Comparison of ENCODE assay signal across 1 fruit fly cellular context in genomic region chrX:16643363-16643946, dm6.
TF ChIP-seq lines count a peak whose summit lies in the region.

No protein-coding gene starts in this region.

TF ChIP-seq in whole organism, embryonic, 481 proteins besides CTCF, POLR2A, EP300 and RAD21 (continued from another document):
- no peak for TF ChIP-seq Max (GFP tag; optimal IDR thresholded peaks at IDR 0.05; lab: Kevin White, UChicago)
- TF ChIP-seq CG11504 (tag; optimal IDR thresholded peaks at IDR 0.05; lab: Kevin White, UChicago) = no peak
- TF ChIP-seq CG1603 (tag; optimal IDR thresholded peaks at IDR 0.05; lab: Kevin White, UChicago) = no peak
- TF ChIP-seq Dfd (GFP tag; optimal IDR thresholded peaks at IDR 0.05; lab: Kevin White, UChicago) = no peak
- TF ChIP-seq Nf-YC (tag; optimal IDR thresholded peaks at IDR 0.05; lab: Kevin White, UChicago) = no peak
- no peak for TF ChIP-seq zfh1 (GFP tag; IDR thresholded peaks at IDR 0.05; lab: Robert Waterston, UW)
- TF ChIP-seq CG12769 (tag; optimal IDR thresholded peaks at IDR 0.05; lab: Kevin White, UChicago) = peak; percentile 7
- no peak for TF ChIP-seq tll (GFP tag; optimal IDR thresholded peaks at IDR 0.05; lab: Kevin White, UChicago)
- no peak for TF ChIP-seq Hr39 (optimal IDR thresholded peaks at IDR 0.05; lab: Kevin White, UChicago)
- no peak for TF ChIP-seq sima (GFP tag; optimal IDR thresholded peaks at IDR 0.05; lab: Kevin White, UChicago)
- TF ChIP-seq klu (GFP tag; IDR thresholded peaks at IDR 0.05; lab: Robert Waterston, UW) = no peak
- TF ChIP-seq zen2 (GFP tag; IDR thresholded peaks at IDR 0.05; lab: Robert Waterston, UW; ENCODE audit: partially characterized antibody) = no peak
- peak; percentile 6; the same call in 1 of the 2 replicates for TF ChIP-seq slbo (GFP tag; IDR thresholded peaks at IDR 0.05; lab: Robert Waterston, UW)
- no peak for TF ChIP-seq CG8359 (GFP tag; optimal IDR thresholded peaks at IDR 0.05; lab: Kevin White, UChicago; ENCODE audit: borderline replicate concordance)
- TF ChIP-seq CG42726 (GFP tag; IDR thresholded peaks at IDR 0.05; lab: Robert Waterston, UW; ENCODE audit: partially characterized antibody) = no peak
- TF ChIP-seq pnt (GFP tag; optimal IDR thresholded peaks at IDR 0.05; lab: Kevin White, UChicago) = no peak
- no peak for TF ChIP-seq CG4404 (GFP tag; IDR thresholded peaks at IDR 0.05; lab: Robert Waterston, UW)
- TF ChIP-seq Vsx1 (GFP tag; optimal IDR thresholded peaks at IDR 0.05; lab: Kevin White, UChicago) = no peak
- no peak for TF ChIP-seq dimm (GFP tag; IDR thresholded peaks at IDR 0.05; lab: Robert Waterston, UW)
- peak; percentile 78 for TF ChIP-seq sens (GFP tag; lab: Kevin White, UChicago)
- TF ChIP-seq usp (GFP tag; optimal IDR thresholded peaks at IDR 0.05; lab: Kevin White, UChicago) = no peak
- TF ChIP-seq lmd (GFP tag; IDR thresholded peaks at IDR 0.05; lab: Robert Waterston, UW) = no peak
- no peak for TF ChIP-seq NFAT (GFP tag; IDR thresholded peaks at IDR 0.05; lab: Robert Waterston, UW)
- no peak for TF ChIP-seq unc-4 (GFP tag; IDR thresholded peaks at IDR 0.05; lab: Robert Waterston, UW; ENCODE audit: partially characterized antibody)
- no peak for TF ChIP-seq CG6175 (GFP tag; IDR thresholded peaks at IDR 0.05; lab: Robert Waterston, UW)
- TF ChIP-seq oc (tag; optimal IDR thresholded peaks at IDR 0.05; lab: Kevin White, UChicago) = peak; percentile 70
- TF ChIP-seq hth (optimal IDR thresholded peaks at IDR 0.05; lab: Kevin White, UChicago) = no peak
- TF ChIP-seq HLH4C (GFP tag; IDR thresholded peaks at IDR 0.05; lab: Robert Waterston, UW; ENCODE audit: partially characterized antibody) = no peak
- no peak for TF ChIP-seq Opbp (GFP tag; IDR thresholded peaks at IDR 0.05; lab: Robert Waterston, UW; ENCODE audit: partially characterized antibody)
- TF ChIP-seq Med (GFP tag; lab: Kevin White, UChicago) = peak; percentile 35
- TF ChIP-seq CG12744 (GFP tag; optimal IDR thresholded peaks at IDR 0.05; lab: Kevin White, UChicago) = no peak
- TF ChIP-seq CG14965 (GFP tag; optimal IDR thresholded peaks at IDR 0.05; lab: Kevin White, UChicago; ENCODE audit: borderline replicate concordance) = no peak
- TF ChIP-seq CG14667 (GFP tag; IDR thresholded peaks at IDR 0.05; lab: Robert Waterston, UW) = no peak
- TF ChIP-seq CG30020 (tag; optimal IDR thresholded peaks at IDR 0.05; lab: Kevin White, UChicago) = no peak
